Fruit fly (Drosophila melanogaster): ENCODE data around the gene CG3437.
A peak's percentile ranks its signal among the peaks of the same experiment; 100 is the strongest.

Gene CG3437

dm6 chr3L:9446731-9447238 is 10.7 kb downstream of the CG3437 start, which contains the start of gene CG3529 (continued):
- peak; percentile 26 for TF ChIP-seq lz (GFP tag; optimal IDR thresholded peaks at IDR 0.05)
- peak; percentile 17 for TF ChIP-seq Hr39 (GFP tag; optimal IDR thresholded peaks at IDR 0.05)
- no peak for TF ChIP-seq CG9139 (GFP tag; optimal IDR thresholded peaks at IDR 0.05)
- peak; percentile 8 for TF ChIP-seq CG16779 (tag; optimal IDR thresholded peaks at IDR 0.05)
- 0 out of 3 replicates have a peak, but pooled peaks have one; percentile 38 for TF ChIP-seq CG6163 (GFP tag; IDR thresholded peaks at IDR 0.05)
- peak in 1 of 2 experiments; percentile 61 for TF ChIP-seq ss (GFP tag; optimal IDR thresholded peaks at IDR 0.05)
- peak; percentile 72 for TF ChIP-seq Eip78C (GFP tag)
- TF ChIP-seq Blimp-1 (GFP tag; optimal IDR thresholded peaks at IDR 0.05): no peak
- TF ChIP-seq salr (GFP tag; optimal IDR thresholded peaks at IDR 0.05): no peak
- no peak for TF ChIP-seq Eip93F (GFP tag; optimal IDR thresholded peaks at IDR 0.05)

dm6 chr3L:9442625-9443282 is 14.7 kb downstream of the CG3437 start, which contains the start of gene Srg3:
Gene Srg3 (plus strand): TSS chr3L:9443232.
- TF ChIP-seq CG3919 (GFP tag; optimal IDR thresholded peaks at IDR 0.05): no peak
- peak; percentile 68 for TF ChIP-seq svp (GFP tag)
- TF ChIP-seq CG32006 (GFP tag; optimal IDR thresholded peaks at IDR 0.05): peak; percentile 26
- TF ChIP-seq cyc (GFP tag; optimal IDR thresholded peaks at IDR 0.05): no peak

dm6 chr3L:9441907-9442479 is 15.5 kb downstream of the CG3437 start, which contains the start of the genes Bet3 and Nf-YA:
Gene Bet3 (minus strand): TSS chr3L:9442267.
Gene Nf-YA (minus strand): TSS chr3L:9442267.
- TF ChIP-seq eg (GFP tag; IDR thresholded peaks at IDR 0.05): no peak
- no peak for TF ChIP-seq CG6163 (GFP tag; IDR thresholded peaks at IDR 0.05)
- no peak for TF ChIP-seq Eip75B (GFP tag; optimal IDR thresholded peaks at IDR 0.05)
- peak; percentile 25 for TF ChIP-seq CG32006 (GFP tag; optimal IDR thresholded peaks at IDR 0.05)
- TF ChIP-seq CG11294 (GFP tag; IDR thresholded peaks at IDR 0.05): no peak
- TF ChIP-seq Blimp-1 (GFP tag; optimal IDR thresholded peaks at IDR 0.05): peak; percentile 99
- TF ChIP-seq vri (GFP tag; optimal IDR thresholded peaks at IDR 0.05): no peak
- peak; percentile 42 for TF ChIP-seq esn (GFP tag; optimal IDR thresholded peaks at IDR 0.05)
- TF ChIP-seq acj6 (GFP tag; optimal IDR thresholded peaks at IDR 0.05): no peak
- peak; percentile 44 for TF ChIP-seq CG31627 (GFP tag; optimal IDR thresholded peaks at IDR 0.05)
- peak; percentile 52 for TF ChIP-seq Hr39 (GFP tag; optimal IDR thresholded peaks at IDR 0.05)
- TF ChIP-seq cyc (GFP tag; optimal IDR thresholded peaks at IDR 0.05): peak; percentile 39
- peak; percentile 32 for TF ChIP-seq topi (GFP tag; optimal IDR thresholded peaks at IDR 0.05)
- TF ChIP-seq CG34406 (GFP tag; optimal IDR thresholded peaks at IDR 0.05): no peak
- TF ChIP-seq CG4318 (GFP tag; optimal IDR thresholded peaks at IDR 0.05): no peak
- no peak for TF ChIP-seq net (GFP tag; optimal IDR thresholded peaks at IDR 0.05)
- TF ChIP-seq CG6792 (GFP tag; optimal IDR thresholded peaks at IDR 0.05): peak; percentile 12
- peak; percentile 43 for TF ChIP-seq svp (GFP tag)
- TF ChIP-seq CG3032 (tag; optimal IDR thresholded peaks at IDR 0.05): peak; percentile 43
- no peak for TF ChIP-seq CG9139 (GFP tag; optimal IDR thresholded peaks at IDR 0.05)
- no peak for TF ChIP-seq dsx (GFP tag; optimal IDR thresholded peaks at IDR 0.05; ENCODE audit: poor library complexity, severe bottlenecking)
- TF ChIP-seq achi (GFP tag; optimal IDR thresholded peaks at IDR 0.05): peak; percentile 31
- peak; percentile 31 for TF ChIP-seq Ets21C (GFP tag; optimal IDR thresholded peaks at IDR 0.05)
- peak; percentile 13 for TF ChIP-seq CG10631 (GFP tag; optimal IDR thresholded peaks at IDR 0.05)
- TF ChIP-seq Eip93F (GFP tag; optimal IDR thresholded peaks at IDR 0.05): no peak
- peak; percentile 29 for TF ChIP-seq OdsH (GFP tag; optimal IDR thresholded peaks at IDR 0.05)
- peak; percentile 48 for TF ChIP-seq Sox14 (GFP tag; optimal IDR thresholded peaks at IDR 0.05)
- TF ChIP-seq Met (GFP tag; optimal IDR thresholded peaks at IDR 0.05): peak; percentile 17
- peak; percentile 52 for TF ChIP-seq lz (GFP tag; optimal IDR thresholded peaks at IDR 0.05)
- peak; percentile 30 for TF ChIP-seq Eip78C (GFP tag)
- no peak for TF ChIP-seq CG8319 (GFP tag; optimal IDR thresholded peaks at IDR 0.05)

All from whole organism, prepupa.